Worm (Caenorhabditis elegans): ENCODE data around the gene spin-2.

The spin-2 gene

DNA sequence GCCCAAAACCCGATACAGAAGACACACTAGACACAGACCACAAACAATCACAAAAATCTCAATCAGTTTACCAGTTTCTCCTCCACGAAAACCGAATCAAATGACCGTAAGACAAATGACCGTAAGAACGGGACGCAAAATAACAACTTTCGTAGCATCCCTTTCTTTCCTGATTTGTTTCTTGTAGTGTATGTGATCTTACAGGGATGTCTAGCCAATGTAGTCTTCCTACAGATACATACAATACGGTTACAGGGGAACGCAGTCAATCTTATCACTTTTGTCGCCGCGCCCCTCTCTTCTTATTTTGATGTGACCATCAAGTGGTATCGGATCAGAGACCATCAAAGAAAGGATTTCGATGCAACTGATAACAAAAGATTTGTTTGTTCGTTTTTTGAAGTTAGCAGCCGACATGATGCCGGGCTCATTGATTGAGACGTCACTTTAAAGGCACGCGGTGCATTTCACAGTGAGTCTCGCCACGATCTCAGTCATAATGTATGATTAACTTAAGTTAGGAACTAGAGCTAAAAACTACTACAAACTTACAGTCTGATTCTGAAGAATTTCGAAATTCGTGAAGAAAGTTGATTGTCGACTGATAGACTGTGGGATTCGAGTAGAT, 11.1 kb upstream of the spin-2 start:
- peak; percentile 63 for TF ChIP-seq nhr-43 (tag; optimal IDR thresholded peaks at IDR 0.05; ENCODE audit: poor library complexity, severe bottlenecking)
- peak; percentile 51 for TF ChIP-seq nhr-23 (tag; optimal IDR thresholded peaks at IDR 0.05)
- TF ChIP-seq elt-3 (tag; optimal IDR thresholded peaks at IDR 0.05), result peak in 2 of 3 experiments; percentile 43 to 47
- TF ChIP-seq nhr-25 (tag; optimal IDR thresholded peaks at IDR 0.05), result peak; percentile 17
- TF ChIP-seq hmg-11 (tag; optimal IDR thresholded peaks at IDR 0.05), result no peak
- TF ChIP-seq zag-1 (tag; optimal IDR thresholded peaks at IDR 0.05), result no peak

DNA sequence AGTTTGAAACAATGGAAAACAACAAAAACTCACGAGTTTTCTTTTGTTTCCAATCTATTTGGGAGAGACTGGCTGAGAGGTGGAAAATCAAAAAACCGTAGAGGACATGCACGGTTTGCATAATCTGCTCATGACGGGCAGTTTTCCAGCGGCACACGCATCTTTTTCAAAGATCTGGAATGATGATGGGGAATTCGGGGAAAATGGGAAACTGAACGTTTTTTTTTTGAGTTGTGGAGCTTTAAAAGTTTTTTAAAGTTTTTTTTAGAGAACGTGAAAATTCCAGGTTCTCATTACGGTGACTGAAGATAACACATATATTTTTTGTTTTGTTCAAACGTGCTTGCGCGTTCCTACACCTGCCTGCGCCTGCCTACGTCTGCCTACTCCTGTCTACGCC, 10.2 kb upstream of the spin-2 start, which contains the start of gene C39E9.7:
Gene C39E9.7, minus strand, starts transcription at position 101 of the 400 bp plus-strand sequence.
- TF ChIP-seq aly-2 (tag; optimal IDR thresholded peaks at IDR 0.05), result no peak
- TF ChIP-seq pha-4 (tag; optimal IDR thresholded peaks at IDR 0.05), result no peak
- no peak for TF ChIP-seq sea-2 (GFP tag; optimal IDR thresholded peaks at IDR 0.05)
- TF ChIP-seq nfya-1 (tag; optimal IDR thresholded peaks at IDR 0.05; ENCODE audit: insufficient read depth), result no peak
- TF ChIP-seq skn-1 (tag; optimal IDR thresholded peaks at IDR 0.05), result no peak

ce11 chrIV:13077694-13078093, 9.1 kb upstream of the spin-2 start:
- no peak for TF ChIP-seq ceh-82 (tag; optimal IDR thresholded peaks at IDR 0.05)
- peak; percentile 39 for TF ChIP-seq nhr-23 (tag; optimal IDR thresholded peaks at IDR 0.05)
- no peak for TF ChIP-seq pqm-1 (tag; optimal IDR thresholded peaks at IDR 0.05)
- TF ChIP-seq nhr-25 (tag; optimal IDR thresholded peaks at IDR 0.05), result peak; percentile 81
- peak; percentile 91 for TF ChIP-seq nhr-43 (tag; optimal IDR thresholded peaks at IDR 0.05; ENCODE audit: poor library complexity, severe bottlenecking)

DNA sequence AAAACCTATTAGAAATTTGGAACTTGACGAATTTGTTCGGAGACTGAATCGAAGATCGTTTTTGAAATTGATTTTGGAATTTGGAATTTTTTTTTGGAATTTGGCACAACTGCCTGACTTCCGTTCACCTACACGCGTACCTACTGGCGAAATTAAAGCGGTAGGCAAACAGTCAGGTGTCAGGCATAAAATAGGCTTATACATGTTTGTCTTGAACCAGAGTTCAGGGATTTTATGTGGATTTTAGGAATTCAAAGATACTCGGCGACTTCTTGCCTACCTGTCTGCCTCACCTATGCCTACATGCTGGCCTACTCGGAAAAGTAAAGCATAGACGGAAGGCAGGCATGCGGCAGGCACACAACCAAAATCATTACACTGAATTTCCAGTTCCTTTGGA, 8.5 kb upstream of the spin-2 start:
- TF ChIP-seq egl-27 (tag; optimal IDR thresholded peaks at IDR 0.05), result no peak
- no peak for TF ChIP-seq nhr-11 (tag; optimal IDR thresholded peaks at IDR 0.05)
- no peak for TF ChIP-seq ztf-11 (tag; optimal IDR thresholded peaks at IDR 0.05)
- no peak for TF ChIP-seq eor-1 (tag; optimal IDR thresholded peaks at IDR 0.05)
- no peak for TF ChIP-seq fkh-2 (tag; optimal IDR thresholded peaks at IDR 0.05)
- TF ChIP-seq unc-39 (tag; optimal IDR thresholded peaks at IDR 0.05), result no peak

DNA sequence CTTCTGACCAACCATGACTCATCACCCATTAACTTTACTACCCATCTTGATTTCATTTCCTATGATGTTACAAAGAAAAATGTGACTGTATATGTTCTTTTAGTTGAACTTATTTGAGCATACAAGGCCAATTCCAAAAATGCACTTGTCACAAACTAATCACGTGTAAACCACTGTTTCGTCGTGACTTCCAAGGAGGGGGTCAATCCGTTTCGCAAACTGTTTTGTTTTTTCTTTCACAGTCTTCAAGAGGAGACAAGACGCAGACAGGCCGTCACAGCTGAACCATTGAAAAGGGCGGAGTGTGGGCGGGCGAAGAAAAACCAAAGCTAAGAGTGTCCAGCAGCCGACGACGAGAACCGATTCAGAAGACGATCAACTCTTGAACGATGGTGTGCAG, 7.7 kb upstream of the spin-2 start, which contains the start of gene C39E9.8:
Gene C39E9.8, plus strand, starts transcription at position 328 of the 400 bp plus-strand sequence.
- TF ChIP-seq nhr-25 (tag; optimal IDR thresholded peaks at IDR 0.05) (peak; percentile 79), nhr-43 (tag; optimal IDR thresholded peaks at IDR 0.05; ENCODE audit: poor library complexity, severe bottlenecking) (peak; percentile 77), nhr-23 (tag; optimal IDR thresholded peaks at IDR 0.05) (peak; percentile 47), elt-2 (tag; optimal IDR thresholded peaks at IDR 0.05) (no peak), tbx-2 (tag; optimal IDR thresholded peaks at IDR 0.05) (no peak)

DNA sequence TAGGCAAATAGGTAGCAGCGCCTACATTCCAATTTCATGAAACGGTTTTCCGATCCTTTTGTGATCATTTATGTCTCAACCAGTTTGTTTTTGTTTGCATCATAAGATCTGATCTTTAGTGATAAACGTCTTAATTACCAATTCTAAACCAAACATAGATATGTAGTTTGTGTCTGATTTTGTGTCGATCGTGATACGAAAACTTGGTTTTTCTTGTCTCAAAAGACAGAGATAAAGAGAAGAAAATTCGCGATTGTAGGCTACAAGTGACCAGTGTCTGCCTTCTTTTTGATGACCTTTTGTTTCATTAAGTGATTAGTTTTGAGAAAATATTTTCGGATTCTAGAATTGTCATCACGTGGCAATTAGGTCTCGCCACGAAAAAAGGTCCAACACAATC, 6.6 kb upstream of the spin-2 start:
- no peak for TF ChIP-seq daf-12 (tag; optimal IDR thresholded peaks at IDR 0.05)
- no peak for TF ChIP-seq sea-2 (GFP tag; optimal IDR thresholded peaks at IDR 0.05)
- no peak for TF ChIP-seq ztf-11 (tag; optimal IDR thresholded peaks at IDR 0.05)
- TF ChIP-seq ceh-16 (tag; optimal IDR thresholded peaks at IDR 0.05), result no peak
- TF ChIP-seq ceh-9 (tag; optimal IDR thresholded peaks at IDR 0.05), result no peak
- TF ChIP-seq nhr-11 (tag; optimal IDR thresholded peaks at IDR 0.05), result peak; percentile 34
- no peak for TF ChIP-seq ceh-28 (tag; optimal IDR thresholded peaks at IDR 0.05)
- no peak for TF ChIP-seq pqm-1 (tag; optimal IDR thresholded peaks at IDR 0.05)
- TF ChIP-seq ama-1 (optimal IDR thresholded peaks at IDR 0.05), result peak; percentile 24
- no peak for TF ChIP-seq ZK546.5 (tag; optimal IDR thresholded peaks at IDR 0.05)
- no peak for TF ChIP-seq fkh-2 (tag; optimal IDR thresholded peaks at IDR 0.05)
- no peak for TF ChIP-seq unc-39 (tag; optimal IDR thresholded peaks at IDR 0.05)
- no peak for TF ChIP-seq nhr-12 (tag; optimal IDR thresholded peaks at IDR 0.05)
- TF ChIP-seq ceh-82 (tag; optimal IDR thresholded peaks at IDR 0.05), result no peak
- peak; percentile 18 for TF ChIP-seq nfya-1 (tag; optimal IDR thresholded peaks at IDR 0.05; ENCODE audit: insufficient read depth)
- TF ChIP-seq nhr-43 (tag; optimal IDR thresholded peaks at IDR 0.05; ENCODE audit: poor library complexity, severe bottlenecking), result peak; percentile 57
- TF ChIP-seq mml-1 (tag; optimal IDR thresholded peaks at IDR 0.05), result no peak
- no peak for TF ChIP-seq elt-2 (tag; optimal IDR thresholded peaks at IDR 0.05)
- no peak for TF ChIP-seq snpc-4 (tag; optimal IDR thresholded peaks at IDR 0.05)
- no peak for TF ChIP-seq nhr-77 (tag; optimal IDR thresholded peaks at IDR 0.05)
- peak; percentile 30 for TF ChIP-seq nhr-25 (tag; optimal IDR thresholded peaks at IDR 0.05)
- TF ChIP-seq lsy-12 (tag; optimal IDR thresholded peaks at IDR 0.05), result no peak
- no peak for TF ChIP-seq mdl-1 (tag; optimal IDR thresholded peaks at IDR 0.05)
- no peak for TF ChIP-seq nhr-237 (tag; optimal IDR thresholded peaks at IDR 0.05)
- TF ChIP-seq fos-1 (tag; optimal IDR thresholded peaks at IDR 0.05), result no peak
- no peak for TF ChIP-seq zag-1 (tag; optimal IDR thresholded peaks at IDR 0.05)
- peak; percentile 63 for TF ChIP-seq nhr-23 (tag; optimal IDR thresholded peaks at IDR 0.05)
- peak in 1 of 3 experiments; percentile 12 for TF ChIP-seq elt-3 (tag; optimal IDR thresholded peaks at IDR 0.05)
- TF ChIP-seq aly-2 (tag; optimal IDR thresholded peaks at IDR 0.05), result no peak

Data from whole organism, L3 larva.